Fruit fly (Drosophila melanogaster) Kc167 (cell line): ENCODE data around the gene CG16978.

Experiments used
- Myc ChIP-seq: fragments of >200 bp; optimal IDR thresholded peaks from 2 replicates; lab custom pipeline; 2017; ENCODE audit warnings: missing external identifiers
- Sin3A ChIP-seq: fragments of >200 bp; optimal IDR thresholded peaks from 2 replicates; lab custom pipeline; 2018; ENCODE audit warnings: missing external identifiers
- h ChIP-seq: fragments of >200 bp; optimal IDR thresholded peaks from 3 replicates; lab custom pipeline; 2018; ENCODE audit warnings: missing external identifiers
- insv ChIP-seq: fragments of >200 bp; optimal IDR thresholded peaks from 3 replicates; lab custom pipeline; 2018; ENCODE audit warnings: missing external identifiers
- psq ChIP-seq: fragments of >200 bp; optimal IDR thresholded peaks from 2 replicates; lab custom pipeline; 2017; ENCODE audit warnings: missing external identifiers
- ttk ChIP-seq: sonication (Bioruptor generic); optimal IDR thresholded peaks from 2 replicates; lab custom pipeline; 2017; ENCODE audit warnings: missing external identifiers

dm6 chr2L:13160227-13160626, 16.8 kb upstream of the CG16978 start, which contains the start of gene kmg:
- TF ChIP-seq Myc (lab: Kevin White, UChicago) (no peak), insv (no peak), h (lab: Kevin White, UChicago) (no peak), psq (lab: Kevin White, UChicago) (no peak), Sin3A (lab: Kevin White, UChicago) (no peak), ttk (lab: Kevin White, UChicago) (no peak)
